Worm (Caenorhabditis elegans) whole organism, L1 larva: ENCODE results near the gene srg-3.

Experiments used
- aly-2 ChIP-seq: fragments of 150-350 bp; optimal IDR thresholded peaks from 2 replicates; lab custom pipeline; 2014; ENCODE audit warnings: missing biosample characterization, missing genetic modification characterization
- elt-3 ChIP-seq, 6 experiments: fragments of 150-350 bp in 1 of 6; sonication (generic microtip); optimal IDR thresholded peaks; 2 replicates each; lab custom pipeline; 2017 to 2018; ENCODE audit warnings: missing biosample characterization in 6 of 6, missing genetic modification characterization in 6 of 6, inconsistent platforms in 1 of 6
- fkh-10 ChIP-seq: sonication (generic microtip); optimal IDR thresholded peaks from 2 replicates; lab custom pipeline; 2017; ENCODE audit warnings: missing biosample characterization, missing genetic modification reagents, missing genetic modification characterization
- grh-1 ChIP-seq: fragments of 200-800 bp; sonication (Bioruptor generic); IDR thresholded peaks from 2 replicates; pipeline ENCODE4 v1.3.6; 2022; ENCODE audit warnings: missing genetic modification reagents, missing genetic modification characterization, missing compliant biosample characterization
- jun-1 ChIP-seq: fragments of 150-350 bp; optimal IDR thresholded peaks from 2 replicates; lab custom pipeline; 2014; ENCODE audit warnings: missing biosample characterization, missing genetic modification reagents, missing genetic modification characterization
- lin-13 ChIP-seq: fragments of 150-350 bp; optimal IDR thresholded peaks from 2 replicates; lab custom pipeline; 2014; ENCODE audit warnings: missing biosample characterization, missing genetic modification reagents, missing genetic modification characterization
- mep-1 ChIP-seq: fragments of 150-350 bp; optimal IDR thresholded peaks from 2 replicates; lab custom pipeline; 2014; ENCODE audit warnings: missing biosample characterization, missing genetic modification characterization
- pax-3 ChIP-seq: fragments of 200-800 bp; sonication (Bioruptor generic); optimal IDR thresholded peaks from 2 replicates; lab custom pipeline; 2018; ENCODE audit warnings: mild to moderate bottlenecking, missing genetic modification characterization, moderate library complexity, missing compliant biosample characterization
- unc-130 ChIP-seq: fragments of 150-350 bp; optimal IDR thresholded peaks from 2 replicates; lab custom pipeline; 2017; ENCODE audit warnings: missing biosample characterization, missing genetic modification characterization, inconsistent platforms
- zag-1 ChIP-seq: fragments of 150-350 bp; optimal IDR thresholded peaks from 2 replicates; lab custom pipeline; 2014; ENCODE audit warnings: missing biosample characterization, missing genetic modification characterization

ce11 chrIII:6254737-6255136 is 15.4 kb downstream of the srg-3 start, which contains the start of gene srg-8:
- TF ChIP-seq elt-3 (tag; optimal IDR thresholded peaks at IDR 0.05; lab: Kevin White, UChicago) (no peak), jun-1 (tag; lab: Kevin White, UChicago) (no peak), lin-13 (GFP tag; lab: Kevin White, UChicago) (no peak), unc-130 (tag; lab: Kevin White, UChicago) (no peak), grh-1 (GFP tag; lab: Robert Waterston, UW) (no peak), aly-2 (tag; lab: Kevin White, UChicago) (no peak), fkh-10 (GFP tag; lab: Kevin White, UChicago) (no peak), mep-1 (tag; lab: Kevin White, UChicago) (no peak), pax-3 (no peak), zag-1 (no peak)
